Worm (Caenorhabditis elegans): ENCODE measurements around the gene F54H5.14.

Gene F54H5.14

DNA sequence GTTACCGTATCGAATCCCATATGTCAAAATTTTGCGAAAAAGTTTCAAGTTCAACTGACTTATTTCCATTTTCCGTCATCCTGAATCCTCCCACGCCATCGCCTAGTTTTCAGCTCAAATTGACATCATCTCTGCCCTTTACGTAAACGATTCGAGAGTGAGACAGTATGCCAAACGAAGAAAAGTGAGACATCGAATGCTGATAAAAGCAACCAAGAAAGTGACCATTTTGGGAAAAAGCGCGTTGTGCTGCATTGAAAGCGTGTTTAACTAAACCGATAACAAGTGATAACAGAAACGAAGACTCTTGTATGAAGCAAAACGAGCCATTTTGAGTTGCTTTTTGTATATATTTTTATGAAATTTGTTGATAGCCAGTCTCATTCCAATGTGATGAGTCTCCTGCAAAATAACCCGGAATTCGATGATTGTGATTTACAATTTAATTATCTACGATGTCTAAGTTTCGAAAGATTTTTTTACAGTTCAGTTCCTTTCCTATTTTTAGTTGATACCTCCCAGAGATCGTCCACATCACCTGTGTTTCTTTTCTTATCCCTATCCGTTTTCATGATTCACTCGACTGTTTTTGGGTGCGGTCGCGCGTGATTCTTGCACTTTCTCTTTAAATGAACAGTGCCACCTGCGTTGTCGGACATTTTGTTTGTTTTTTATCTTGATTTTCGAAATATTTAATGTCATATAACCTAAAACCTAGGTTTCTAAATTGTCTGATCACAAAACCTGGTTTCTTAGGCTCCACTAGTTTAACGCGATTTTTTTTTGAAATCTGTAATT is 9.8 kb downstream of the F54H5.14 start (continued):
- no peak for TF ChIP-seq dsc-1 (tag; optimal IDR thresholded peaks at IDR 0.05)

DNA sequence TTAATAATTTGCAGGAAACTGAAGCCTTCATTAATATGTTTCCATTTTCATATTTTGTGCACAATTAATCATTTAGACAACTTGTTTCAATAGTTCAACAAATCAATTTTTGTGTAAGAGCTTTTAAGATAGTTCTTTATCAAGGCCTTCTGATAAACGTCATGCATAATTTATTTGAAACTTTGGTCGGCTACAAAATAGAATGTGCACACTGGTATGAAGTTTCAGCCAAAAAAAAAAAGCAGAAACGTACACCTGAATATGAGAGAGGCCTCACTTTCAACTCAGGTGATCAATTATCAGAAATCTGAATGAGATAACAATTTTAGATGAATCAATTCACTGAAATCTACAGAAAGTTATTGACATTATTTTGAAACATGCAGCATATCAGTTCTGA is 10.7 kb downstream of the F54H5.14 start:
- TF ChIP-seq elt-2 (tag; optimal IDR thresholded peaks at IDR 0.05) (peak; percentile 63), nhr-71 (tag; optimal IDR thresholded peaks at IDR 0.05) (no peak), lin-14 (GFP tag; optimal IDR thresholded peaks at IDR 0.05) (no peak), hpl-2 (GFP tag; optimal IDR thresholded peaks at IDR 0.05) (no peak), pqm-1 (tag; optimal IDR thresholded peaks at IDR 0.05) (no peak), mab-9 (GFP tag; IDR thresholded peaks at IDR 0.05) (no peak)

DNA sequence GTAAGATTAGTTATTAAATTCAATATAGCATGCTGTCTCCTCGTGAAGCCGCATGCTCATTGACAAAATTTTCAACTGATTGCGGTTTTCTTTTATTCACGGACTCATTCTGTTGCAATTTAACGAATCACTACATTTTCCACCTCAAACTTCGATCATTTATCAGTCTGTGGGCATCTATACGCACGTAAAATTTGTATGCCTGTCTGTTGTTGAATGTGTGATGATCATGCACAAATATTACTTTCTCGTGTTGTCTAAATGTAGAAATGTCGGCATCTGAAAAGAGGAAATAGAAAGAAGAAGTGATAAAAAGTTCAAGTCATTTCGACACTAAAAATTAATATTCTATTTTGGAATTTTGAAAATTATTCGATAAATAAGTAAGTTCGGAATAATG is 12.7 kb downstream of the F54H5.14 start:
- TF ChIP-seq elt-2 (tag; optimal IDR thresholded peaks at IDR 0.05) (peak; percentile 72), lin-15B (tag; optimal IDR thresholded peaks at IDR 0.05) (no peak), ama-1 (optimal IDR thresholded peaks at IDR 0.05) (no peak), lin-35 (GFP tag; optimal IDR thresholded peaks at IDR 0.05) (peak in 1 of 2 experiments; percentile 34), ces-1 (GFP tag; optimal IDR thresholded peaks at IDR 0.05) (no peak), ets-5 (GFP tag; IDR thresholded peaks at IDR 0.05) (no peak)

DNA sequence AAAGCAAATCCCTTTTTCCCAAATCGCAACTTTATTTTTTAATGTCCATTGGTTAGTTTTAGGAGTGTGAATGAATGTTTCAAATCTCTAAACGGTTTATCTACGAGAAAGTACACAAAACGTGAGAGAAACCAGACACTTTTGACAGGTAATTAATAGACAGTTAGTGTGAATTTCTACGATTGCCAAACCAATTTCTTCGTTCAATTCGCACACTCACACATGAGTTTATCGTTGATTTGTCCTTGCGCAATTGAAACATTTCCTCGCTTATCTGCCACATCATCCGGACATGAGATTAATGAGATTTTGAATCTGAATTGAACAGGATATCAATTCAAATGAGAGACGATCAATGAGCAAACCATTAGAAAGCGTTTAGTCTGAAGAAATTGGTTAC is 14.9 kb downstream of the F54H5.14 start:
- TF ChIP-seq xbp-1 (tag; optimal IDR thresholded peaks at IDR 0.05): no peak
- peak; percentile 66 for TF ChIP-seq mep-1 (tag; optimal IDR thresholded peaks at IDR 0.05)
- peak; percentile 74 for TF ChIP-seq lin-14 (GFP tag; optimal IDR thresholded peaks at IDR 0.05)
- no peak for TF ChIP-seq unc-86 (tag; optimal IDR thresholded peaks at IDR 0.05)
- TF ChIP-seq blmp-1 (tag; optimal IDR thresholded peaks at IDR 0.05): peak; percentile 54
- no peak for TF ChIP-seq C34B4.2 (tag; optimal IDR thresholded peaks at IDR 0.05)
- TF ChIP-seq unc-98 (GFP tag; IDR thresholded peaks at IDR 0.05): no peak
- no peak for TF ChIP-seq pax-3 (tag; optimal IDR thresholded peaks at IDR 0.05)
- peak; percentile 4 for TF ChIP-seq C16A3.4 (tag; optimal IDR thresholded peaks at IDR 0.05)
- TF ChIP-seq elt-2 (tag; optimal IDR thresholded peaks at IDR 0.05): no peak
- no peak for TF ChIP-seq nhr-28 (tag; optimal IDR thresholded peaks at IDR 0.05)
- TF ChIP-seq lin-35 (GFP tag; optimal IDR thresholded peaks at IDR 0.05): no peak
- TF ChIP-seq dpl-1 (GFP tag; optimal IDR thresholded peaks at IDR 0.05): no peak
- TF ChIP-seq hlh-4 (tag; optimal IDR thresholded peaks at IDR 0.05): no peak
- TF ChIP-seq elt-3 (tag; optimal IDR thresholded peaks at IDR 0.05): peak in 3 of 6 experiments; percentile 13 to 48 (median 25)
- TF ChIP-seq unc-30 (tag; optimal IDR thresholded peaks at IDR 0.05): no peak
- TF ChIP-seq nhr-20 (tag; optimal IDR thresholded peaks at IDR 0.05): no peak
- no peak for TF ChIP-seq ceh-82 (tag; optimal IDR thresholded peaks at IDR 0.05)
- TF ChIP-seq fkh-4 (tag; optimal IDR thresholded peaks at IDR 0.05; ENCODE audit: borderline replicate concordance): no peak
- TF ChIP-seq mef-2 (tag; optimal IDR thresholded peaks at IDR 0.05): no peak
- no peak for TF ChIP-seq nhr-19 (GFP tag; conservative IDR thresholded peaks at IDR 0.05)
- TF ChIP-seq nhr-85 (tag): peak; percentile 87
- peak; percentile 0 to 31 for TF ChIP-seq lsy-2 (tag; optimal IDR thresholded peaks at IDR 0.05)
- TF ChIP-seq nhr-71 (tag; optimal IDR thresholded peaks at IDR 0.05): peak; percentile 19
- no peak for TF ChIP-seq unc-62 (GFP tag; optimal IDR thresholded peaks at IDR 0.05)
- no peak for TF ChIP-seq irx-1 (tag; optimal IDR thresholded peaks at IDR 0.05)
- no peak for TF ChIP-seq Y116A8C.19 (tag; optimal IDR thresholded peaks at IDR 0.05; ENCODE audit: borderline replicate concordance)
- peak; percentile 1 for TF ChIP-seq nhr-90 (tag; optimal IDR thresholded peaks at IDR 0.05; ENCODE audit: poor library complexity)
- peak; percentile 31 for TF ChIP-seq snu-23 (GFP tag; optimal IDR thresholded peaks at IDR 0.05)
- no peak for TF ChIP-seq rnt-1 (tag; optimal IDR thresholded peaks at IDR 0.05)
- TF ChIP-seq fkh-8 (tag; optimal IDR thresholded peaks at IDR 0.05): no peak
- no peak for TF ChIP-seq skn-1 (tag; optimal IDR thresholded peaks at IDR 0.05)
- TF ChIP-seq isw-1 (GFP tag; IDR thresholded peaks at IDR 0.05): no peak
- no peak for TF ChIP-seq pqm-1 (tag; optimal IDR thresholded peaks at IDR 0.05)
